Fruit fly (Drosophila melanogaster) whole organism, embryonic: ENCODE results near the gene CG33489.
A peak's percentile ranks its signal among the peaks of the same experiment; 100 is the strongest.

Experiments
- Atf3 ChIP-seq: fragments of 200-800 bp; sonication (Bioruptor generic); optimal IDR thresholded peaks from 3 replicates; lab custom pipeline; 2016; ENCODE audit warnings: missing biosample characterization, missing genetic modification characterization
- BtbVII ChIP-seq: fragments of 200-800 bp; sonication (Bioruptor generic); optimal IDR thresholded peaks from 3 replicates; lab custom pipeline; 2017; ENCODE audit warnings: missing biosample characterization, mild to moderate bottlenecking, missing genetic modification characterization
- CG11085 ChIP-seq: fragments of 200-800 bp; sonication (Bioruptor generic); IDR thresholded peaks from 2 replicates; pipeline ENCODE4 v1.3.6; 2022; ENCODE audit warnings: missing biosample characterization, missing genetic modification characterization
- CG12219 ChIP-seq: fragments of 200-800 bp; sonication (Bioruptor generic); optimal IDR thresholded peaks from 3 replicates; lab custom pipeline; 2018; ENCODE audit warnings: missing biosample characterization, mild to moderate bottlenecking, missing genetic modification characterization
- CG12391 ChIP-seq: fragments of 200-800 bp; sonication (Bioruptor generic); optimal IDR thresholded peaks from 3 replicates; lab custom pipeline; 2018; ENCODE audit warnings: missing biosample characterization, mild to moderate bottlenecking, missing genetic modification characterization, moderate library complexity
- CG12659 ChIP-seq: fragments of 200-800 bp; sonication (Bioruptor generic); optimal IDR thresholded peaks from 3 replicates; lab custom pipeline; 2017; ENCODE audit warnings: mild to moderate bottlenecking, missing biosample characterization, missing genetic modification reagents, missing genetic modification characterization
- CG14050 ChIP-seq: fragments of 200-800 bp; sonication (Bioruptor generic); IDR thresholded peaks from 3 replicates; pipeline ENCODE4 v1.3.6; 2022; ENCODE audit warnings: missing biosample characterization, missing genetic modification characterization
- CG14667 ChIP-seq: fragments of 200-800 bp; sonication (Bioruptor generic); IDR thresholded peaks from 2 replicates; pipeline ENCODE4 v1.3.6; 2022; ENCODE audit warnings: missing biosample characterization, missing genetic modification characterization
- CG16863 ChIP-seq: fragments of 200-800 bp; sonication (Bioruptor generic); optimal IDR thresholded peaks from 3 replicates; lab custom pipeline; 2016; ENCODE audit warnings: missing biosample characterization, missing genetic modification characterization
- CG17612 ChIP-seq: fragments of 200-800 bp; sonication (Bioruptor generic); IDR thresholded peaks from 2 replicates; pipeline ENCODE4 v1.3.6; 2022; ENCODE audit warnings: missing biosample characterization, missing genetic modification characterization
- CG18011 ChIP-seq: fragments of 200-800 bp; sonication (Bioruptor generic); optimal IDR thresholded peaks from 2 replicates; lab custom pipeline; 2017; ENCODE audit warnings: missing biosample characterization, missing genetic modification characterization, mild to moderate bottlenecking, moderate library complexity, missing genotype
- CG3065 ChIP-seq: fragments of 200-800 bp; sonication (Bioruptor generic); optimal IDR thresholded peaks from 2 replicates; lab custom pipeline; 2016; ENCODE audit warnings: missing biosample characterization, missing genetic modification characterization
- CG3163 ChIP-seq: fragments of 200-800 bp; sonication (Bioruptor generic); optimal IDR thresholded peaks from 3 replicates; lab custom pipeline; 2016; ENCODE audit warnings: missing biosample characterization, missing genetic modification characterization
- CG34224 ChIP-seq: fragments of 200-800 bp; sonication (Bioruptor generic); IDR thresholded peaks from 3 replicates; pipeline ENCODE4 v1.3.6; 2022; ENCODE audit warnings: missing biosample characterization, missing genetic modification characterization; ENCODE audit not compliant: partially characterized antibody
- CG3726 ChIP-seq: fragments of 200-800 bp; sonication (Bioruptor generic); IDR thresholded peaks from 3 replicates; pipeline ENCODE4, ENCODE4 v1.3.6; 2022; ENCODE audit warnings: missing biosample characterization, missing genetic modification characterization
- CG3995 ChIP-seq: fragments of 200-800 bp; sonication (Bioruptor generic); optimal IDR thresholded peaks from 3 replicates; lab custom pipeline; 2016; ENCODE audit warnings: missing biosample characterization, missing genetic modification characterization
- CG43689 ChIP-seq: fragments of 200-800 bp; sonication (Bioruptor generic); IDR thresholded peaks from 2 replicates; pipeline ENCODE4 v1.3.6; 2022; ENCODE audit warnings: missing biosample characterization, missing genetic modification characterization
- CG4730 ChIP-seq: fragments of 200-800 bp; sonication (Bioruptor generic); IDR thresholded peaks from 2 replicates; pipeline ENCODE4 v1.3.6; 2022; ENCODE audit warnings: missing biosample characterization, missing genetic modification characterization
- CG9932 ChIP-seq: fragments of 200-800 bp; sonication (Bioruptor generic); IDR thresholded peaks from 2 replicates; pipeline ENCODE4 v1.3.6; 2022; ENCODE audit warnings: missing biosample characterization, missing genetic modification characterization
- Dip3 ChIP-seq: fragments of 200-800 bp; sonication (Bioruptor generic); optimal IDR thresholded peaks from 3 replicates; lab custom pipeline; 2016; ENCODE audit warnings: missing biosample characterization, missing genetic modification characterization
- Dp ChIP-seq: fragments of 200-800 bp; sonication (Bioruptor generic); optimal IDR thresholded peaks from 2 replicates; lab custom pipeline; 2018; ENCODE audit warnings: missing biosample characterization, mild to moderate bottlenecking, missing genetic modification characterization, moderate library complexity
- Hr3 ChIP-seq: fragments of 200-800 bp; sonication (Bioruptor generic); optimal IDR thresholded peaks from 3 replicates; lab custom pipeline; 2016; ENCODE audit warnings: missing biosample characterization, missing genetic modification characterization
- Lhr ChIP-seq: fragments of 200-800 bp; sonication (Bioruptor generic); optimal IDR thresholded peaks from 3 replicates; lab custom pipeline; 2017; ENCODE audit warnings: mild to moderate bottlenecking, missing biosample characterization, missing genetic modification reagents, missing genetic modification characterization
- MBD-R2 ChIP-seq: fragments of 200-800 bp; sonication (Bioruptor generic); IDR thresholded peaks from 2 replicates; pipeline ENCODE4 v1.3.6; 2022; ENCODE audit warnings: missing biosample characterization, missing genetic modification characterization
- Nf-YC ChIP-seq: fragments of 200-800 bp; optimal IDR thresholded peaks from 3 replicates; lab custom pipeline; 2019; ENCODE audit warnings: missing biosample characterization, mild to moderate bottlenecking, missing genetic modification characterization, moderate library complexity
- Sin3A ChIP-seq: fragments of >200 bp; optimal IDR thresholded peaks from 2 replicates; lab custom pipeline; 2018
- Spps ChIP-seq: fragments of 200-800 bp; sonication (Bioruptor generic); optimal IDR thresholded peaks from 2 replicates; lab custom pipeline; 2018; ENCODE audit warnings: missing biosample characterization, mild to moderate bottlenecking, missing genetic modification characterization
- Sry-δ ChIP-seq: fragments of 200-800 bp; sonication (Bioruptor generic); optimal IDR thresholded peaks from 2 replicates; lab custom pipeline; 2016; ENCODE audit warnings: missing biosample characterization, missing genetic modification characterization
- Ssrp ChIP-seq: fragments of 200-800 bp; sonication (Bioruptor generic); optimal IDR thresholded peaks from 2 replicates; lab custom pipeline; 2018; ENCODE audit warnings: missing biosample characterization, mild to moderate bottlenecking, missing genetic modification characterization, moderate library complexity
- cad ChIP-seq: fragments of >200 bp; optimal IDR thresholded peaks from 2 replicates; lab custom pipeline; 2017; ENCODE audit warnings: missing biosample characterization, missing genetic modification characterization
- caup ChIP-seq: fragments of 200-800 bp; sonication (Bioruptor generic); optimal IDR thresholded peaks from 3 replicates; lab custom pipeline; 2017; ENCODE audit warnings: missing biosample characterization, mild to moderate bottlenecking, missing genetic modification characterization, moderate library complexity; ENCODE audit not compliant: severe bottlenecking
- crp ChIP-seq, 2 experiments: fragments of 200-800 bp; sonication (Bioruptor generic); optimal IDR thresholded peaks; 2 replicates in 1 of 2; 3 replicates in 1 of 2; lab custom pipeline; 2017; ENCODE audit warnings: missing biosample characterization in 2 of 2, missing genetic modification characterization in 2 of 2, mild to moderate bottlenecking in 1 of 2, moderate library complexity in 1 of 2
- danr ChIP-seq: fragments of 200-800 bp; sonication (Bioruptor generic); IDR thresholded peaks from 2 replicates; pipeline ENCODE4 v1.3.6; 2022; ENCODE audit warnings: missing biosample characterization, missing genetic modification characterization
- ems ChIP-seq: fragments of 200-800 bp; sonication (Bioruptor generic); optimal IDR thresholded peaks from 3 replicates; lab custom pipeline; 2016; ENCODE audit warnings: missing biosample characterization, missing genetic modification characterization
- exex ChIP-seq: fragments of 200-800 bp; sonication (Bioruptor generic); optimal IDR thresholded peaks from 4 replicates; lab custom pipeline; 2018; ENCODE audit warnings: missing biosample characterization, mild to moderate bottlenecking, missing genetic modification characterization, moderate library complexity
- gce ChIP-seq: fragments of 200-800 bp; sonication (Bioruptor generic); IDR thresholded peaks from 3 replicates; pipeline ENCODE4 v1.3.6; 2022; ENCODE audit warnings: missing biosample characterization, missing genetic modification characterization
- grn ChIP-seq: fragments of 200-800 bp; sonication (Bioruptor generic); optimal IDR thresholded peaks from 3 replicates; lab custom pipeline; 2017; ENCODE audit warnings: missing biosample characterization, missing genetic modification characterization
- ken ChIP-seq: fragments of 200-800 bp; sonication (Bioruptor generic); IDR thresholded peaks from 3 replicates; pipeline ENCODE4 v1.3.6; 2022; ENCODE audit warnings: missing biosample characterization, missing genetic modification characterization
- klu ChIP-seq: fragments of 200-800 bp; sonication (Bioruptor generic); IDR thresholded peaks from 2 replicates; pipeline ENCODE4 v1.3.6; 2022; ENCODE audit warnings: missing biosample characterization, missing genetic modification characterization
- lola ChIP-seq, 3 experiments: fragments of >200 bp in 2 of 3; fragments of 200-800 bp in 1 of 3; sonication (Bioruptor generic) in 1 of 3; optimal IDR thresholded peaks; 2 replicates each; lab custom pipeline; 2017 to 2019; ENCODE audit warnings: missing biosample characterization in 3 of 3, missing genetic modification characterization in 3 of 3, mild to moderate bottlenecking in 1 of 3, moderate library complexity in 1 of 3
- nerfin-1 ChIP-seq: fragments of 200-800 bp; sonication (Bioruptor generic); optimal IDR thresholded peaks from 3 replicates; lab custom pipeline; 2019; ENCODE audit warnings: missing biosample characterization, mild to moderate bottlenecking, missing genetic modification characterization, moderate library complexity
- phol ChIP-seq: fragments of 200-800 bp; sonication (Bioruptor generic); optimal IDR thresholded peaks from 3 replicates; lab custom pipeline; 2018; ENCODE audit warnings: missing biosample characterization, mild to moderate bottlenecking, missing genetic modification characterization, moderate library complexity
- pzg ChIP-seq: fragments of 200-800 bp; sonication (Bioruptor generic); optimal IDR thresholded peaks from 3 replicates; lab custom pipeline; 2018; ENCODE audit warnings: missing biosample characterization, mild to moderate bottlenecking, missing genetic modification characterization, moderate library complexity
- run ChIP-seq: fragments of 200-800 bp; sonication (Bioruptor generic); optimal IDR thresholded peaks from 3 replicates; lab custom pipeline; 2018; ENCODE audit warnings: missing biosample characterization, mild to moderate bottlenecking, missing genetic modification characterization
- sens-2 ChIP-seq: fragments of 200-800 bp; sonication (Bioruptor generic); IDR thresholded peaks from 2 replicates; pipeline ENCODE4 v1.3.6; 2022; ENCODE audit warnings: missing biosample characterization, missing genetic modification characterization
- seq ChIP-seq: fragments of 200-800 bp; sonication (Bioruptor generic); IDR thresholded peaks from 2 replicates; pipeline ENCODE4 v1.3.6; 2022; ENCODE audit warnings: missing biosample characterization, missing genetic modification characterization
- tap ChIP-seq: fragments of 200-800 bp; optimal IDR thresholded peaks from 3 replicates; lab custom pipeline; 2019; ENCODE audit warnings: missing biosample characterization, mild to moderate bottlenecking, missing genetic modification characterization, moderate library complexity
- tna ChIP-seq: fragments of 200-800 bp; sonication (Bioruptor generic); IDR thresholded peaks from 2 replicates; pipeline ENCODE4 v1.3.6; 2022; ENCODE audit warnings: missing biosample characterization, missing genetic modification characterization; ENCODE audit not compliant: partially characterized antibody
- trh ChIP-seq: fragments of 200-800 bp; sonication (Bioruptor generic); optimal IDR thresholded peaks from 2 replicates; lab custom pipeline; 2016; ENCODE audit warnings: missing biosample characterization, missing genetic modification characterization
- vvl ChIP-seq: fragments of 200-800 bp; sonication (Bioruptor generic); IDR thresholded peaks from 2 replicates; pipeline ENCODE4 v1.3.6; 2022; ENCODE audit warnings: missing biosample characterization, missing genetic modification characterization
- zf30C ChIP-seq: fragments of 200-800 bp; sonication (Bioruptor generic); optimal IDR thresholded peaks from 3 replicates; lab custom pipeline; 2018; ENCODE audit warnings: missing biosample characterization, mild to moderate bottlenecking, missing genetic modification characterization

Gene CG33489

dm6 chr3L:11533704-11534319 lies 43.0 kb downstream of the CG33489 start (continued):
- peak; percentile 38 for TF ChIP-seq CG12659 (GFP tag; lab: Kevin White, UChicago)
- TF ChIP-seq CG3163 (GFP tag; lab: Kevin White, UChicago): no peak
- TF ChIP-seq pzg (GFP tag; lab: Kevin White, UChicago): no peak
- TF ChIP-seq vvl (GFP tag; lab: Robert Waterston, UW): peak; percentile 7; the same call in 1 of the 2 replicates
- TF ChIP-seq danr (GFP tag; lab: Robert Waterston, UW): no peak
- peak; percentile 19 for TF ChIP-seq phol (tag; lab: Kevin White, UChicago)
- TF ChIP-seq CG3726 (GFP tag; lab: Robert Waterston, UW): no peak
- no peak for TF ChIP-seq CG17612 (GFP tag; lab: Robert Waterston, UW)
- TF ChIP-seq CG18011 (GFP tag; lab: Kevin White, UChicago): no peak
- no peak for TF ChIP-seq CG43689 (GFP tag; lab: Robert Waterston, UW)
- no peak for TF ChIP-seq crp (GFP tag; optimal IDR thresholded peaks at IDR 0.05; lab: Kevin White, UChicago)
- TF ChIP-seq tna: no peak
- TF ChIP-seq trh (GFP tag; lab: Kevin White, UChicago): no peak
- 0 out of 3 replicates have a peak, but pooled peaks have one; percentile 14 for TF ChIP-seq CG34224 (GFP tag; lab: Robert Waterston, UW)
- TF ChIP-seq Atf3 (GFP tag; lab: Kevin White, UChicago): no peak
- TF ChIP-seq sens-2: no peak
- TF ChIP-seq CG3065: no peak
- TF ChIP-seq CG14050 (GFP tag; lab: Robert Waterston, UW): peak; percentile 42; the same call in 2 of the 3 replicates
- TF ChIP-seq cad (GFP tag; lab: Kevin White, UChicago): no peak
- peak; percentile 20 for TF ChIP-seq CG16863 (GFP tag; lab: Kevin White, UChicago)
- TF ChIP-seq ems (GFP tag; lab: Kevin White, UChicago): no peak
- TF ChIP-seq Spps (tag; lab: Kevin White, UChicago): no peak
- TF ChIP-seq CG11085: no peak
- TF ChIP-seq zf30C (GFP tag; lab: Kevin White, UChicago): peak; percentile 18
- TF ChIP-seq CG9932 (GFP tag; lab: Robert Waterston, UW): peak; percentile 63
- no peak for TF ChIP-seq ken
- TF ChIP-seq MBD-R2 (GFP tag; lab: Robert Waterston, UW): no peak; the same call in 1 of the 2 replicates
- TF ChIP-seq grn: no peak
- TF ChIP-seq Hr3 (GFP tag; lab: Kevin White, UChicago): no peak
- TF ChIP-seq Ssrp (tag; lab: Kevin White, UChicago): peak; percentile 36
- TF ChIP-seq seq (GFP tag; lab: Robert Waterston, UW): no peak
- no peak for TF ChIP-seq Lhr (GFP tag; lab: Kevin White, UChicago)
- TF ChIP-seq BtbVII (GFP tag; lab: Kevin White, UChicago): peak; percentile 34
- no peak for TF ChIP-seq Dp (GFP tag; lab: Kevin White, UChicago)
- peak; percentile 58 for TF ChIP-seq Nf-YC (tag; lab: Kevin White, UChicago)
- peak; percentile 17 for TF ChIP-seq CG12391 (tag; lab: Kevin White, UChicago)
- no peak for TF ChIP-seq gce (GFP tag; lab: Robert Waterston, UW)
- peak; percentile 3 for TF ChIP-seq tap (tag; lab: Kevin White, UChicago)
- TF ChIP-seq nerfin-1 (tag; lab: Kevin White, UChicago): no peak
- no peak for TF ChIP-seq Sry-δ (GFP tag; lab: Kevin White, UChicago)
- peak; percentile 41 for TF ChIP-seq caup (GFP tag; lab: Kevin White, UChicago)
- no peak for TF ChIP-seq exex (tag; lab: Kevin White, UChicago)
- no peak for TF ChIP-seq Sin3A (lab: Kevin White, UChicago)
- TF ChIP-seq CG14667 (GFP tag; lab: Robert Waterston, UW): no peak
- TF ChIP-seq CG3995 (GFP tag; lab: Kevin White, UChicago): peak; percentile 0
- no peak for TF ChIP-seq CG4730 (GFP tag; lab: Robert Waterston, UW)
- peak; percentile 49; the same call in 1 of the 2 replicates for TF ChIP-seq klu (GFP tag; lab: Robert Waterston, UW)
- no peak for TF ChIP-seq lola (GFP tag; optimal IDR thresholded peaks at IDR 0.05; lab: Kevin White, UChicago)
- no peak for TF ChIP-seq run (tag; lab: Kevin White, UChicago)
- TF ChIP-seq CG12219: peak; percentile 29
- no peak for TF ChIP-seq Dip3 (GFP tag; lab: Kevin White, UChicago)
